Fruit fly (Drosophila melanogaster): ENCODE results near the gene t-Grip84.
A peak's percentile ranks its signal among the peaks of the same experiment; 100 is the strongest.

t-Grip84 gene

DNA sequence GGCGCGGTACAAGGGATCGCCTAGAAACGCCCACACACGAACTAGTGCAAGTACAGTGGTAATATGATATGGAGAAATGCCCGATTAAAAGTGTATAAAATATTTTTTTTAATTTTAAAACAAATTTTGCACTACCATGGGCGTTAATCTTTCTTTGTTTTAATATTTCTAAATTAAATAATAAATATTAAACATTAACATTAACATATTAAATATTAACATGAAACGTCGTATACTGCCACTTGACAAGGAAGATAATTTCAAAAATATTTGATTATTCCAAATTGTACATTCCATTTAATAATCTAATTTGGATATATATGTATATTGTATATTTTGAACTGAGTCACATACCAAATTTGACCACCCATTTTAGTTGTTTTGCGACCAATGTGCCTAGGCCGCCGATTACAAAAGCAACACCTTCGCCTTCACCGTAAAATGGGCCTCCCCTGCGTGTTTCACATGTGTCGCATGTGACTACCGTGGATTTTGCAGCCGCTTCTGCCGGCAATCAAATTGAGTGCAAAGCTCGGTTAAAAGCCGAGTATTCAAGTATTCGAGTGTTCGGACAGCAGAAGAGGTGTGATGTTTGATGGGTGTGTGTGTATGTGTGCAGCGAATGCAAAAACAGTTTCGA is 1.4 kb upstream of the t-Grip84 start (continued):
- TF ChIP-seq CG11902 (GFP tag; optimal IDR thresholded peaks at IDR 0.05) (no peak), CG11762 (GFP tag; optimal IDR thresholded peaks at IDR 0.05; ENCODE audit: insufficient read depth) (peak; percentile 3), spab (GFP tag; optimal IDR thresholded peaks at IDR 0.05) (peak; percentile 26), pdm3 (GFP tag; optimal IDR thresholded peaks at IDR 0.05) (no peak), CG3032 (tag; optimal IDR thresholded peaks at IDR 0.05) (peak; percentile 54), Sox14 (GFP tag; optimal IDR thresholded peaks at IDR 0.05) (no peak), Eip78C (GFP tag) (peak; percentile 67), eg (GFP tag; IDR thresholded peaks at IDR 0.05) (peak; percentile 56), CG6276 (GFP tag; optimal IDR thresholded peaks at IDR 0.05) (peak; percentile 44), OdsH (GFP tag; optimal IDR thresholded peaks at IDR 0.05) (peak; percentile 34), CG8119 (GFP tag; IDR thresholded peaks at IDR 0.05) (peak; percentile 70), fkh (GFP tag; optimal IDR thresholded peaks at IDR 0.05) (no peak), CG6163 (GFP tag; IDR thresholded peaks at IDR 0.05) (no peak), CG3919 (GFP tag; optimal IDR thresholded peaks at IDR 0.05) (peak; percentile 36), Ets96B (tag; optimal IDR thresholded peaks at IDR 0.05) (peak; percentile 61), Met (GFP tag; optimal IDR thresholded peaks at IDR 0.05) (no peak), Eip75B (GFP tag; optimal IDR thresholded peaks at IDR 0.05) (no peak), CG32006 (GFP tag; optimal IDR thresholded peaks at IDR 0.05) (peak; percentile 73), Gug (GFP tag; IDR thresholded peaks at IDR 0.05) (0 out of 2 replicates have a peak, but pooled peaks have one; percentile 15), Hr4 (GFP tag; optimal IDR thresholded peaks at IDR 0.05) (peak; percentile 4), CG8319 (GFP tag; optimal IDR thresholded peaks at IDR 0.05) (no peak), CG8632 (GFP tag; optimal IDR thresholded peaks at IDR 0.05) (peak; percentile 6), CG10669 (GFP tag; optimal IDR thresholded peaks at IDR 0.05) (peak; percentile 25), cyc (GFP tag; optimal IDR thresholded peaks at IDR 0.05) (no peak), dsx (GFP tag; optimal IDR thresholded peaks at IDR 0.05; ENCODE audit: poor library complexity, severe bottlenecking) (peak; percentile 18), Hr39 (GFP tag; optimal IDR thresholded peaks at IDR 0.05) (no peak), Hr38 (GFP tag; optimal IDR thresholded peaks at IDR 0.05) (no peak), esn (GFP tag; optimal IDR thresholded peaks at IDR 0.05) (no peak), CG6808 (GFP tag; optimal IDR thresholded peaks at IDR 0.05) (no peak), fd85E (GFP tag; optimal IDR thresholded peaks at IDR 0.05) (no peak), salr (GFP tag; optimal IDR thresholded peaks at IDR 0.05) (peak in 1 of 2 experiments; percentile 57)

DNA sequence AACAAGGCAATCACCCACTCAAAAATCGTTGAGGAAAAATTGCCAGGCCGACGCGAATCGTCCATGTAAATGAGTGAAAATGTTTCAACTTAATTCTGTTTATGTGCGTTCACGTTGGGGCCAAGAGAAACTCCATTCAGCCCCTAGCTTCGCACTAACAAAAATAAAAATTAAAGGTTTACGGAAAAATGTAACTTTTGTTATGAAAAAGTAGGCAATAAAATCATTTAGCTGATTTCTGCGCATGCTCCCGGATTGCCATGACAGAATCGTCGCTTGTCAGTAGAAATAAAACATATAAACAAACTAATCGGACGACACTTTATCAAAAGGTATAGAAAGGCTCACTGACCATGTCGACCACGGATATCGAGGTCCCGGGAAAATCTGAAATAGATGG is 7.6 kb downstream of the t-Grip84 start, which contains the start of gene mmm:
mmm (plus strand) TSS at position 301 of the 400 bp plus-strand sequence.
- TF ChIP-seq Eip93F (GFP tag; optimal IDR thresholded peaks at IDR 0.05) (no peak), salr (GFP tag; optimal IDR thresholded peaks at IDR 0.05) (no peak), CG3032 (tag; optimal IDR thresholded peaks at IDR 0.05) (no peak), CG31627 (GFP tag; optimal IDR thresholded peaks at IDR 0.05) (no peak), dac (GFP tag; optimal IDR thresholded peaks at IDR 0.05) (no peak), Met (GFP tag; optimal IDR thresholded peaks at IDR 0.05) (no peak), ss (GFP tag; optimal IDR thresholded peaks at IDR 0.05) (no peak), Sox102F (GFP tag; optimal IDR thresholded peaks at IDR 0.05) (no peak), CG11762 (GFP tag; optimal IDR thresholded peaks at IDR 0.05; ENCODE audit: insufficient read depth) (no peak), lz (GFP tag; optimal IDR thresholded peaks at IDR 0.05) (no peak), CG3919 (GFP tag; optimal IDR thresholded peaks at IDR 0.05) (no peak)

DNA sequence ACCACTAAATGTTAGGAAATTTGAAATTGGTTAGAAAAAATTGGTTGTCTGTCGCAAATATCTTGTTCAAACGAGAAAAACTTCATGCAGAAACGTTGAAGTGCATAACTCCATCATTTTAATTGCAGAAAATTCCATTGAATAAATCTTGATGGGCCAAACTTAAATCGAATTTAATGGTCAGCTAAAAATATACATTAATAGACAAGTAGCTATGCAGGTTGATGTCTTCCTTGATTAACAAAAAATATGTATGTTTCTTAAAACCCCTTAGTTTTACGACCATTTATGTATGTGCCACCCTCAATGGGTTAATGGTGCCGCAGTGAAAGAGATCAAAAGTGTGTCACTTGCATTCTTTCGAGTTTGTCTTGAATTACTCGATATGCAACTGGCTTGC is 17.9 kb downstream of the t-Grip84 start:
- TF ChIP-seq CG34406 (GFP tag; optimal IDR thresholded peaks at IDR 0.05) (peak; percentile 4), svp (GFP tag) (peak; percentile 77), Sox15 (GFP tag; optimal IDR thresholded peaks at IDR 0.05) (peak; percentile 3), CG32006 (GFP tag; optimal IDR thresholded peaks at IDR 0.05) (peak; percentile 20), cyc (GFP tag; optimal IDR thresholded peaks at IDR 0.05) (no peak), OdsH (GFP tag; optimal IDR thresholded peaks at IDR 0.05) (peak; percentile 7), Met (GFP tag; optimal IDR thresholded peaks at IDR 0.05) (no peak), achi (GFP tag; optimal IDR thresholded peaks at IDR 0.05) (peak; percentile 1), Smox (GFP tag; optimal IDR thresholded peaks at IDR 0.05) (peak; percentile 19), Eip78C (GFP tag) (peak; percentile 65)

Data from whole organism, prepupa.